Worm (Caenorhabditis elegans) whole organism, mixed stage, embryonic: Measurements from ENCODE around the gene C34C12.8.

Experiments used
- M03D4.4 ChIP-seq: sonication (generic microtip); optimal IDR thresholded peaks from 2 replicates; lab custom pipeline; 2017; ENCODE audit warnings: mild to moderate bottlenecking, missing genetic modification characterization, missing compliant biosample characterization
- bed-3 ChIP-seq: fragments of 200-800 bp; sonication (Bioruptor generic); optimal IDR thresholded peaks from 3 replicates; lab custom pipeline; 2018; ENCODE audit warnings: mild to moderate bottlenecking, missing genetic modification characterization, moderate library complexity, missing compliant biosample characterization
- blmp-1 ChIP-seq: fragments of 150-350 bp; optimal IDR thresholded peaks from 2 replicates; lab custom pipeline; 2014; ENCODE audit warnings: missing biosample characterization, missing genetic modification characterization
- ceh-39 ChIP-seq: fragments of 150-350 bp; optimal IDR thresholded peaks from 2 replicates; lab custom pipeline; 2014; ENCODE audit warnings: missing biosample characterization, missing genetic modification characterization
- ceh-43 ChIP-seq: fragments of 200-800 bp; sonication (Bioruptor generic); optimal IDR thresholded peaks from 2 replicates; lab custom pipeline; 2018; ENCODE audit warnings: mild to moderate bottlenecking, missing genetic modification characterization, moderate library complexity, missing compliant biosample characterization
- ceh-83 ChIP-seq: fragments of 200-800 bp; sonication (Bioruptor generic); optimal IDR thresholded peaks from 2 replicates; lab custom pipeline; 2018; ENCODE audit warnings: mild to moderate bottlenecking, missing genetic modification characterization, missing compliant biosample characterization
- ces-1 ChIP-seq: fragments of 150-350 bp; optimal IDR thresholded peaks from 2 replicates; lab custom pipeline; 2014; ENCODE audit warnings: missing biosample characterization, missing genetic modification reagents, missing genetic modification characterization
- cnd-1 ChIP-seq: fragments of 200-800 bp; sonication (Bioruptor generic); optimal IDR thresholded peaks from 2 replicates; lab custom pipeline; 2018; ENCODE audit warnings: mild to moderate bottlenecking, missing genetic modification characterization, missing compliant biosample characterization
- drap-1 ChIP-seq: fragments of 200-800 bp; sonication (Bioruptor generic); optimal IDR thresholded peaks from 3 replicates; lab custom pipeline; 2018; ENCODE audit warnings: mild to moderate bottlenecking, missing genetic modification characterization, missing compliant biosample characterization
- elt-1 ChIP-seq: sonication (generic microtip); optimal IDR thresholded peaks from 2 replicates; lab custom pipeline; 2017; ENCODE audit warnings: missing genetic modification characterization, mild to moderate bottlenecking, missing compliant biosample characterization, antibody characterized with exemption, moderate library complexity, borderline replicate concordance; ENCODE audit not compliant: insufficient read depth
- elt-3 ChIP-seq: fragments of 150-350 bp; optimal IDR thresholded peaks from 2 replicates; lab custom pipeline; 2014; ENCODE audit warnings: missing biosample characterization, missing genetic modification characterization
- flh-1 ChIP-seq: fragments of 200-800 bp; sonication (Bioruptor generic); optimal IDR thresholded peaks from 2 replicates; lab custom pipeline; 2018; ENCODE audit warnings: mild to moderate bottlenecking, missing genetic modification characterization, moderate library complexity, missing compliant biosample characterization
- ham-2 ChIP-seq: fragments of 200-800 bp; sonication (Bioruptor generic); optimal IDR thresholded peaks from 2 replicates; lab custom pipeline; 2018; ENCODE audit warnings: mild to moderate bottlenecking, missing genetic modification characterization, missing compliant biosample characterization
- hlh-1 ChIP-seq: fragments of 150-350 bp; optimal IDR thresholded peaks from 2 replicates; lab custom pipeline; 2014; ENCODE audit warnings: missing biosample characterization, missing genetic modification reagents, missing genetic modification characterization
- lin-13 ChIP-seq: fragments of 150-350 bp; optimal IDR thresholded peaks from 2 replicates; lab custom pipeline; 2014; ENCODE audit warnings: missing biosample characterization, missing genetic modification characterization
- lin-32 ChIP-seq: fragments of 200-800 bp; sonication (Bioruptor generic); optimal IDR thresholded peaks from 2 replicates; lab custom pipeline; 2018; ENCODE audit warnings: mild to moderate bottlenecking, missing genetic modification characterization, missing compliant biosample characterization
- lsy-2 ChIP-seq: fragments of 150-350 bp; optimal IDR thresholded peaks from 2 replicates; lab custom pipeline; 2014; ENCODE audit warnings: missing biosample characterization, missing genetic modification characterization
- mab-5 ChIP-seq: fragments of 150-350 bp; optimal IDR thresholded peaks from 2 replicates; lab custom pipeline; 2014; ENCODE audit warnings: missing biosample characterization, missing genetic modification characterization
- mep-1 ChIP-seq: fragments of 150-350 bp; optimal IDR thresholded peaks from 2 replicates; lab custom pipeline; 2017; ENCODE audit warnings: missing biosample characterization, missing genetic modification reagents, missing genetic modification characterization, inconsistent platforms
- mls-2 ChIP-seq: sonication (generic microtip); optimal IDR thresholded peaks from 2 replicates; lab custom pipeline; 2016; ENCODE audit warnings: mild to moderate bottlenecking, missing genetic modification characterization, moderate library complexity, missing compliant biosample characterization
- nhr-12 ChIP-seq: fragments of 150-350 bp; optimal IDR thresholded peaks from 2 replicates; lab custom pipeline; 2014; ENCODE audit warnings: missing biosample characterization, missing genetic modification characterization
- nhr-2 ChIP-seq: fragments of 150-350 bp; optimal IDR thresholded peaks from 2 replicates; lab custom pipeline; 2014; ENCODE audit warnings: missing biosample characterization, missing genetic modification characterization
- nhr-237 ChIP-seq: fragments of 150-350 bp; optimal IDR thresholded peaks from 2 replicates; lab custom pipeline; 2014; ENCODE audit warnings: missing biosample characterization, missing genetic modification characterization
- nhr-28 ChIP-seq: fragments of 150-350 bp; optimal IDR thresholded peaks from 2 replicates; lab custom pipeline; 2014; ENCODE audit warnings: missing biosample characterization, missing genetic modification characterization
- nhr-76 ChIP-seq: sonication (generic microtip); optimal IDR thresholded peaks from 2 replicates; lab custom pipeline; 2017; ENCODE audit warnings: missing biosample characterization, missing genetic modification characterization
- pha-4 ChIP-seq: fragments of 150-350 bp; optimal IDR thresholded peaks from 2 replicates; lab custom pipeline; 2018; ENCODE audit warnings: missing biosample characterization, missing genetic modification reagents, missing genetic modification characterization
- sem-2 ChIP-seq: fragments of 200-800 bp; sonication (Bioruptor generic); optimal IDR thresholded peaks from 2 replicates; lab custom pipeline; 2018; ENCODE audit warnings: mild to moderate bottlenecking, missing genetic modification characterization, missing compliant biosample characterization
- snpc-4 ChIP-seq: fragments of 150-350 bp; optimal IDR thresholded peaks from 2 replicates; lab custom pipeline; 2014; ENCODE audit warnings: missing biosample characterization, missing genetic modification characterization
- sptf-1 ChIP-seq: sonication (generic microtip); optimal IDR thresholded peaks from 2 replicates; lab custom pipeline; 2017; ENCODE audit warnings: mild to moderate bottlenecking, missing genetic modification characterization, moderate library complexity, missing compliant biosample characterization
- tbx-8 ChIP-seq: fragments of 200-800 bp; sonication (Bioruptor generic); optimal IDR thresholded peaks from 2 replicates; lab custom pipeline; 2018; ENCODE audit warnings: mild to moderate bottlenecking, missing genetic modification characterization, moderate library complexity, missing compliant biosample characterization
- unc-120 ChIP-seq: sonication (generic microtip); optimal IDR thresholded peaks from 2 replicates; lab custom pipeline; 2017; ENCODE audit warnings: missing genetic modification characterization, missing compliant biosample characterization; ENCODE audit not compliant: poor library complexity, severe bottlenecking
- unc-62 ChIP-seq: fragments of 150-350 bp; optimal IDR thresholded peaks from 2 replicates; lab custom pipeline; 2014; ENCODE audit warnings: missing biosample characterization, missing genetic modification reagents, missing genetic modification characterization
- zip-8 ChIP-seq: fragments of 150-350 bp; optimal IDR thresholded peaks from 2 replicates; lab custom pipeline; 2014; ENCODE audit warnings: missing biosample characterization, missing genetic modification characterization
- ztf-11 ChIP-seq: fragments of 150-350 bp; optimal IDR thresholded peaks from 2 replicates; lab custom pipeline; 2014; ENCODE audit warnings: missing biosample characterization, missing genetic modification characterization

The C34C12.8 gene

ce11 chrIII:3460061-3460460 is at the start of gene C34C12.8:
C34C12.8 (plus strand) TSS chrIII:3460406.
- no peak for TF ChIP-seq ztf-11
- TF ChIP-seq blmp-1 (tag; lab: Kevin White, UChicago): no peak
- no peak for TF ChIP-seq snpc-4
- TF ChIP-seq nhr-2 (tag; lab: Kevin White, UChicago): no peak
- TF ChIP-seq ham-2: no peak
- TF ChIP-seq flh-1 (GFP tag; lab: Kevin White, UChicago): no peak
- TF ChIP-seq tbx-8 (GFP tag; lab: Kevin White, UChicago): peak; percentile 37
- peak; percentile 39 for TF ChIP-seq drap-1
- no peak for TF ChIP-seq lin-32 (GFP tag; lab: Kevin White, UChicago)
- TF ChIP-seq unc-120 (tag; lab: Kevin White, UChicago): peak; percentile 1
- TF ChIP-seq nhr-76 (tag; lab: Kevin White, UChicago): no peak
- peak; percentile 32 for TF ChIP-seq ceh-43 (GFP tag; lab: Kevin White, UChicago)
- TF ChIP-seq lsy-2: peak; percentile 88
- peak; percentile 56 for TF ChIP-seq cnd-1 (tag; lab: Kevin White, UChicago)
- peak; percentile 4 for TF ChIP-seq nhr-28
- TF ChIP-seq ceh-39 (tag; lab: Kevin White, UChicago): peak; percentile 62
- TF ChIP-seq mab-5 (tag; lab: Kevin White, UChicago): no peak
- TF ChIP-seq ces-1 (GFP tag; lab: Kevin White, UChicago): peak; percentile 92
- peak; percentile 80 for TF ChIP-seq nhr-237 (tag; lab: Kevin White, UChicago)
- TF ChIP-seq bed-3 (GFP tag; lab: Kevin White, UChicago): no peak
- TF ChIP-seq lin-13 (tag; lab: Kevin White, UChicago): peak; percentile 95
- TF ChIP-seq zip-8 (tag; lab: Kevin White, UChicago): no peak
- peak; percentile 51 for TF ChIP-seq mls-2 (tag; lab: Kevin White, UChicago)
- peak; percentile 90 for TF ChIP-seq pha-4 (tag; lab: Kevin White, UChicago)
- peak; percentile 90 for TF ChIP-seq mep-1 (tag; lab: Kevin White, UChicago)
- TF ChIP-seq unc-62: peak; percentile 3
- TF ChIP-seq nhr-12: no peak
- no peak for TF ChIP-seq sem-2
- peak; percentile 67 for TF ChIP-seq sptf-1 (tag; lab: Kevin White, UChicago)
- TF ChIP-seq hlh-1 (tag; lab: Kevin White, UChicago): peak; percentile 42
- TF ChIP-seq M03D4.4: peak; percentile 67
- no peak for TF ChIP-seq elt-1 (tag; lab: Kevin White, UChicago)

ce11 chrIII:3413437-3413836 is 46.8 kb upstream of the C34C12.8 start:
- peak; percentile 96 for TF ChIP-seq zip-8 (tag; lab: Kevin White, UChicago)
- no peak for TF ChIP-seq elt-1 (tag; lab: Kevin White, UChicago)
- TF ChIP-seq lin-32 (GFP tag; lab: Kevin White, UChicago): no peak
- TF ChIP-seq bed-3 (GFP tag; lab: Kevin White, UChicago): no peak
- TF ChIP-seq ceh-43 (GFP tag; lab: Kevin White, UChicago): no peak
- TF ChIP-seq unc-62: no peak
- TF ChIP-seq, all 35 proteins: peak for 1

ce11 chrIII:3414412-3414811 is 45.8 kb upstream of the C34C12.8 start:
- TF ChIP-seq unc-62: no peak
- TF ChIP-seq ces-1 (GFP tag; lab: Kevin White, UChicago): peak; percentile 99

ce11 chrIII:3417453-3417852 is 42.8 kb upstream of the C34C12.8 start:
- no peak for TF ChIP-seq nhr-12
- TF ChIP-seq ham-2: no peak
- TF ChIP-seq sem-2: no peak
- TF ChIP-seq ceh-83 (GFP tag; lab: Kevin White, UChicago): no peak
- TF ChIP-seq lsy-2: no peak
- TF ChIP-seq lin-13 (tag; lab: Kevin White, UChicago): no peak
- TF ChIP-seq nhr-2 (tag; lab: Kevin White, UChicago): no peak
- TF ChIP-seq, all 35 proteins: peak for 0

ce11 chrIII:3418906-3419305 is 41.3 kb upstream of the C34C12.8 start:
- TF ChIP-seq nhr-2 (tag; lab: Kevin White, UChicago): no peak
- TF ChIP-seq elt-1 (tag; lab: Kevin White, UChicago): no peak
- TF ChIP-seq mab-5 (tag; lab: Kevin White, UChicago): no peak
- no peak for TF ChIP-seq flh-1 (GFP tag; lab: Kevin White, UChicago)
- TF ChIP-seq mep-1 (tag; lab: Kevin White, UChicago): no peak
- no peak for TF ChIP-seq lin-32 (GFP tag; lab: Kevin White, UChicago)
- TF ChIP-seq ztf-11: no peak
- no peak for TF ChIP-seq nhr-28
- TF ChIP-seq elt-3 (tag; lab: Kevin White, UChicago): no peak
- TF ChIP-seq unc-62: no peak
- no peak for TF ChIP-seq ceh-39 (tag; lab: Kevin White, UChicago)
- no peak for TF ChIP-seq ham-2
- TF ChIP-seq, all 35 proteins: peak for 0
